Fruit fly (Drosophila melanogaster) whole organism, adult: ENCODE measurements around the gene mtrm.

Source experiments
- CG11617 ChIP-seq: fragments of 200-800 bp; sonication (Bioruptor generic); optimal IDR thresholded peaks from 2 replicates; lab custom pipeline; 2017; ENCODE audit warnings: mild to moderate bottlenecking, missing biosample characterization, missing genetic modification reagents, missing genetic modification characterization
- CG12768 ChIP-seq: fragments of 200-800 bp; sonication (Bioruptor generic); optimal IDR thresholded peaks from 2 replicates; lab custom pipeline; 2017; ENCODE audit warnings: missing biosample characterization, missing genetic modification characterization, mild to moderate bottlenecking, moderate library complexity, missing genetic modification reagents
- CG14711 ChIP-seq: fragments of 200-800 bp; sonication (Bioruptor generic); optimal IDR thresholded peaks from 2 replicates; lab custom pipeline; 2018; ENCODE audit warnings: missing biosample characterization, mild to moderate bottlenecking, missing genetic modification characterization, moderate library complexity
- CG1620 ChIP-seq: fragments of 200-800 bp; sonication (Bioruptor generic); optimal IDR thresholded peaks from 2 replicates; lab custom pipeline; 2016; ENCODE audit warnings: missing biosample characterization, missing genetic modification characterization
- CG33017 ChIP-seq: fragments of 200-800 bp; sonication (Bioruptor generic); optimal IDR thresholded peaks from 2 replicates; lab custom pipeline; 2018; ENCODE audit warnings: missing biosample characterization, mild to moderate bottlenecking, missing genetic modification characterization, moderate library complexity
- CG5204 ChIP-seq: fragments of 200-800 bp; sonication (Bioruptor generic); optimal IDR thresholded peaks from 2 replicates; lab custom pipeline; 2016; ENCODE audit warnings: missing biosample characterization, missing genetic modification characterization
- CG7045 ChIP-seq: fragments of 200-800 bp; sonication (Bioruptor generic); optimal IDR thresholded peaks from 2 replicates; lab custom pipeline; 2017; ENCODE audit warnings: missing biosample characterization, mild to moderate bottlenecking, missing genetic modification characterization
- CG7101 ChIP-seq: fragments of 200-800 bp; sonication (Bioruptor generic); optimal IDR thresholded peaks from 2 replicates; lab custom pipeline; 2018; ENCODE audit warnings: missing biosample characterization, mild to moderate bottlenecking, missing genetic modification characterization, moderate library complexity
- Clk ChIP-seq: fragments of 200-800 bp; sonication (Bioruptor generic); optimal IDR thresholded peaks from 2 replicates; lab custom pipeline; 2017; ENCODE audit warnings: missing biosample characterization, missing genetic modification characterization
- Crg-1 ChIP-seq: fragments of 200-800 bp; sonication (Bioruptor generic); optimal IDR thresholded peaks from 2 replicates; lab custom pipeline; 2016; ENCODE audit warnings: missing biosample characterization, missing genetic modification characterization
- Hr96 ChIP-seq: fragments of 200-800 bp; sonication (Bioruptor generic); optimal IDR thresholded peaks from 2 replicates; lab custom pipeline; 2016; ENCODE audit warnings: missing biosample characterization, missing genetic modification characterization
- Mnt ChIP-seq: fragments of 200-800 bp; sonication (Bioruptor generic); optimal IDR thresholded peaks from 2 replicates; lab custom pipeline; 2016; ENCODE audit warnings: missing biosample characterization, mild to moderate bottlenecking, missing genetic modification characterization
- bab1 ChIP-seq: fragments of 200-800 bp; sonication (Bioruptor generic); optimal IDR thresholded peaks from 3 replicates; lab custom pipeline; 2019; ENCODE audit warnings: missing biosample characterization, mild to moderate bottlenecking, missing genetic modification characterization, moderate library complexity
- cic ChIP-seq: fragments of 200-800 bp; sonication (Bioruptor generic); optimal IDR thresholded peaks from 2 replicates; lab custom pipeline; 2017; ENCODE audit warnings: missing biosample characterization, mild to moderate bottlenecking, missing genetic modification characterization, moderate library complexity
- cnc ChIP-seq, 2 experiments: fragments of >200 bp; optimal IDR thresholded peaks; 2 replicates each; lab custom pipeline; 2017
- kay ChIP-seq: fragments of 200-800 bp; sonication (Bioruptor generic); peaks from one replicate; lab custom pipeline; 2016; ENCODE audit warnings: missing biosample characterization, missing genetic modification characterization, borderline replicate concordance
- ovo ChIP-seq: fragments of 200-800 bp; sonication (Bioruptor generic); optimal IDR thresholded peaks from 2 replicates; lab custom pipeline; 2016; ENCODE audit warnings: missing biosample characterization, missing genetic modification characterization
- pad ChIP-seq: fragments of 200-800 bp; sonication (Bioruptor generic); optimal IDR thresholded peaks from 3 replicates; lab custom pipeline; 2017; ENCODE audit warnings: missing biosample characterization, missing genetic modification characterization, mild to moderate bottlenecking, moderate library complexity, missing genetic modification reagents
- tj ChIP-seq: fragments of 200-800 bp; sonication (Bioruptor generic); optimal IDR thresholded peaks from 3 replicates; lab custom pipeline; 2017; ENCODE audit warnings: missing biosample characterization, mild to moderate bottlenecking, missing genetic modification characterization, moderate library complexity
- toe ChIP-seq: fragments of 200-800 bp; sonication (Bioruptor generic); optimal IDR thresholded peaks from 2 replicates; lab custom pipeline; 2016; ENCODE audit warnings: missing biosample characterization, missing genetic modification characterization

mtrm gene

dm6 chr3L:8460050-8460878, 47.5 kb downstream of the mtrm start:
- no peak for TF ChIP-seq CG33017
- no peak for TF ChIP-seq ovo (GFP tag; lab: Kevin White, UChicago)
- TF ChIP-seq pad (GFP tag; lab: Kevin White, UChicago): no peak
- no peak for TF ChIP-seq Mnt (GFP tag; lab: Kevin White, UChicago)
- peak; percentile 59 for TF ChIP-seq tj
- peak; percentile 8 for TF ChIP-seq Hr96
- TF ChIP-seq CG12768 (GFP tag; lab: Kevin White, UChicago): peak; percentile 50
- TF ChIP-seq CG14711 (tag; lab: Kevin White, UChicago): no peak
- no peak for TF ChIP-seq CG7045

dm6 chr3L:8461229-8462004, 48.6 kb downstream of the mtrm start:
- no peak for TF ChIP-seq CG14711 (tag; lab: Kevin White, UChicago)
- no peak for TF ChIP-seq tj
- no peak for TF ChIP-seq kay (GFP tag; lab: Kevin White, UChicago)
- no peak for TF ChIP-seq Mnt (GFP tag; lab: Kevin White, UChicago)
- TF ChIP-seq toe (GFP tag; lab: Kevin White, UChicago): no peak
- no peak for TF ChIP-seq Clk (GFP tag; lab: Kevin White, UChicago)
- TF ChIP-seq CG33017: no peak
- TF ChIP-seq Crg-1 (GFP tag; lab: Kevin White, UChicago): no peak
- TF ChIP-seq Hr96: no peak
- no peak for TF ChIP-seq pad (GFP tag; lab: Kevin White, UChicago)
- no peak for TF ChIP-seq cic (GFP tag; lab: Kevin White, UChicago)
- TF ChIP-seq CG12768 (GFP tag; lab: Kevin White, UChicago): no peak
- no peak for TF ChIP-seq CG1620 (GFP tag; lab: Kevin White, UChicago)
- TF ChIP-seq CG7101 (tag; lab: Kevin White, UChicago): no peak
- TF ChIP-seq ovo (GFP tag; lab: Kevin White, UChicago): no peak
- no peak for TF ChIP-seq CG5204 (GFP tag; lab: Kevin White, UChicago)
- no peak for TF ChIP-seq bab1 (GFP tag; lab: Kevin White, UChicago)
- TF ChIP-seq cnc (optimal IDR thresholded peaks at IDR 0.05; lab: Kevin White, UChicago): no peak
- TF ChIP-seq CG11617: no peak
